Fruit fly (Drosophila melanogaster) whole organism, embryonic: ENCODE data around the gene mat.
A peak's percentile ranks its signal among the peaks of the same experiment; 100 is the strongest.

Experiments used
- Abd-B ChIP-seq: fragments of 200-800 bp; sonication (Bioruptor generic); optimal IDR thresholded peaks from 2 replicates; lab custom pipeline; 2018; ENCODE audit warnings: missing biosample characterization, mild to moderate bottlenecking, missing genetic modification characterization, moderate library complexity
- Asciz ChIP-seq: fragments of 200-800 bp; sonication (Bioruptor generic); optimal IDR thresholded peaks from 2 replicates; lab custom pipeline; 2017; ENCODE audit warnings: missing biosample characterization, mild to moderate bottlenecking, missing genetic modification characterization, missing genetic modification reagents
- Bteb2 ChIP-seq: fragments of 200-800 bp; sonication (Bioruptor generic); optimal IDR thresholded peaks from 2 replicates; lab custom pipeline; 2016; ENCODE audit warnings: missing biosample characterization, missing genetic modification characterization
- CG10147 ChIP-seq: fragments of 200-800 bp; sonication (Bioruptor generic); optimal IDR thresholded peaks from 2 replicates; lab custom pipeline; 2019; ENCODE audit warnings: missing biosample characterization, mild to moderate bottlenecking, missing genetic modification characterization, moderate library complexity
- CG10366 ChIP-seq: fragments of 200-800 bp; sonication (Bioruptor generic); IDR thresholded peaks from 2 replicates; pipeline ENCODE4 v1.3.6; 2022; ENCODE audit warnings: missing biosample characterization, missing genetic modification characterization
- CG11504 ChIP-seq: fragments of 200-800 bp; sonication (Bioruptor generic); optimal IDR thresholded peaks from 3 replicates; lab custom pipeline; 2019; ENCODE audit warnings: missing biosample characterization, mild to moderate bottlenecking, missing genetic modification characterization, moderate library complexity
- CG12104 ChIP-seq: fragments of 200-800 bp; sonication (Bioruptor generic); optimal IDR thresholded peaks from 3 replicates; lab custom pipeline; 2016; ENCODE audit warnings: missing biosample characterization, missing genetic modification characterization
- CG1233 ChIP-seq: fragments of 200-800 bp; sonication (Bioruptor generic); optimal IDR thresholded peaks from 4 replicates; lab custom pipeline; 2018; ENCODE audit warnings: missing biosample characterization, mild to moderate bottlenecking, missing genetic modification characterization
- CG12744 ChIP-seq: fragments of 200-800 bp; sonication (Bioruptor generic); optimal IDR thresholded peaks from 2 replicates; lab custom pipeline; 2016; ENCODE audit warnings: missing biosample characterization, missing genetic modification characterization
- CG13296 ChIP-seq: fragments of 200-800 bp; sonication (Bioruptor generic); optimal IDR thresholded peaks from 3 replicates; lab custom pipeline; 2018; ENCODE audit warnings: missing biosample characterization, mild to moderate bottlenecking, missing genetic modification characterization
- CG13424 ChIP-seq: fragments of 200-800 bp; sonication (Bioruptor generic); optimal IDR thresholded peaks from 2 replicates; lab custom pipeline; 2019; ENCODE audit warnings: missing biosample characterization, mild to moderate bottlenecking, missing genetic modification characterization, moderate library complexity
- CG14441 ChIP-seq: fragments of 200-800 bp; sonication (Bioruptor generic); IDR thresholded peaks from 2 replicates; pipeline ENCODE4 v1.3.6; 2022; ENCODE audit warnings: missing biosample characterization, missing genetic modification characterization
- CG14860 ChIP-seq: fragments of 200-800 bp; sonication (Bioruptor generic); IDR thresholded peaks from 3 replicates; pipeline ENCODE4 v1.3.6; 2022; ENCODE audit warnings: missing biosample characterization, missing genetic modification characterization; ENCODE audit not compliant: partially characterized antibody
- CG15011 ChIP-seq: fragments of 200-800 bp; sonication (Bioruptor generic); optimal IDR thresholded peaks from 3 replicates; lab custom pipeline; 2018; ENCODE audit warnings: missing biosample characterization, mild to moderate bottlenecking, missing genetic modification characterization
- CG17328 ChIP-seq: fragments of 200-800 bp; sonication (Bioruptor generic); IDR thresholded peaks from 2 replicates; pipeline ENCODE4 v1.3.6; 2022; ENCODE audit warnings: missing biosample characterization, missing genetic modification characterization
- CG18262 ChIP-seq: fragments of 200-800 bp; optimal IDR thresholded peaks from 3 replicates; lab custom pipeline; 2019; ENCODE audit warnings: missing biosample characterization, mild to moderate bottlenecking, missing genetic modification characterization, moderate library complexity
- CG18764 ChIP-seq: fragments of 200-800 bp; sonication (Bioruptor generic); optimal IDR thresholded peaks from 3 replicates; lab custom pipeline; 2016; ENCODE audit warnings: missing biosample characterization, missing genetic modification characterization
- CG3847 ChIP-seq: fragments of 200-800 bp; sonication (Bioruptor generic); IDR thresholded peaks from 2 replicates; pipeline ENCODE4 v1.3.6; 2022; ENCODE audit warnings: missing biosample characterization, missing genetic modification characterization
- CG4707 ChIP-seq: fragments of 200-800 bp; sonication (Bioruptor generic); optimal IDR thresholded peaks from 2 replicates; lab custom pipeline; 2018; ENCODE audit warnings: missing biosample characterization, mild to moderate bottlenecking, missing genetic modification characterization, moderate library complexity
- CG5245 ChIP-seq: fragments of 200-800 bp; sonication (Bioruptor generic); optimal IDR thresholded peaks from 3 replicates; lab custom pipeline; 2016; ENCODE audit warnings: missing biosample characterization, missing genetic modification characterization
- CG7271 ChIP-seq: fragments of 200-800 bp; sonication (Bioruptor generic); optimal IDR thresholded peaks from 2 replicates; lab custom pipeline; 2018; ENCODE audit warnings: missing biosample characterization, mild to moderate bottlenecking, missing genetic modification characterization, moderate library complexity
- CG8359 ChIP-seq: fragments of 200-800 bp; sonication (Bioruptor generic); optimal IDR thresholded peaks from 2 replicates; lab custom pipeline; 2017; ENCODE audit warnings: missing biosample characterization, mild to moderate bottlenecking, missing genetic modification characterization, borderline replicate concordance
- CG8478 ChIP-seq: fragments of >200 bp; optimal IDR thresholded peaks from 2 replicates; lab custom pipeline; 2018
- D ChIP-seq, 2 experiments: fragments of 200-800 bp in 1 of 2; fragments of >200 bp in 1 of 2; sonication (Bioruptor generic) in 1 of 2; optimal IDR thresholded peaks; 2 replicates in 1 of 2; 3 replicates in 1 of 2; lab custom pipeline; 2017; ENCODE audit warnings: mild to moderate bottlenecking in 1 of 2, missing biosample characterization in 1 of 2, missing genetic modification characterization in 1 of 2, missing genetic modification reagents in 1 of 2
- Fer2 ChIP-seq: fragments of 200-800 bp; sonication (Bioruptor generic); optimal IDR thresholded peaks from 2 replicates; lab custom pipeline; 2018; ENCODE audit warnings: missing biosample characterization, mild to moderate bottlenecking, missing genetic modification characterization, moderate library complexity
- Hr51 ChIP-seq, 2 experiments: fragments of 200-800 bp; sonication (Bioruptor generic); optimal IDR thresholded peaks; 2 replicates in 1 of 2; 3 replicates in 1 of 2; lab custom pipeline; 2016 to 2018; ENCODE audit warnings: missing biosample characterization in 2 of 2, missing genetic modification characterization in 2 of 2, mild to moderate bottlenecking in 1 of 2, moderate library complexity in 1 of 2
- Max ChIP-seq: fragments of 200-800 bp; sonication (Bioruptor generic); optimal IDR thresholded peaks from 2 replicates; lab custom pipeline; 2016; ENCODE audit warnings: missing biosample characterization, mild to moderate bottlenecking, missing genetic modification characterization
- Mes4 ChIP-seq: fragments of 200-800 bp; sonication (Bioruptor generic); optimal IDR thresholded peaks from 2 replicates; lab custom pipeline; 2016; ENCODE audit warnings: missing biosample characterization, missing genetic modification characterization
- NfI ChIP-seq: fragments of 200-800 bp; sonication (Bioruptor generic); optimal IDR thresholded peaks from 3 replicates; lab custom pipeline; 2018; ENCODE audit warnings: missing biosample characterization, mild to moderate bottlenecking, missing genetic modification characterization, moderate library complexity
- PHDP ChIP-seq: fragments of 200-800 bp; sonication (Bioruptor generic); optimal IDR thresholded peaks from 3 replicates; lab custom pipeline; 2018; ENCODE audit warnings: missing biosample characterization, mild to moderate bottlenecking, missing genetic modification characterization, moderate library complexity
- al ChIP-seq: fragments of 200-800 bp; sonication (Bioruptor generic); IDR thresholded peaks from 2 replicates; pipeline ENCODE4 v1.3.6; 2022; ENCODE audit warnings: missing biosample characterization, missing genetic modification characterization
- ara ChIP-seq: fragments of 200-800 bp; sonication (Bioruptor generic); IDR thresholded peaks from 2 replicates; pipeline ENCODE4 v1.3.6; 2022; ENCODE audit warnings: missing biosample characterization, missing genetic modification characterization
- ase ChIP-seq: fragments of 200-800 bp; sonication (Bioruptor generic); IDR thresholded peaks from 3 replicates; pipeline ENCODE4 v1.3.6; 2022; ENCODE audit warnings: missing biosample characterization, missing genetic modification characterization
- ato ChIP-seq: fragments of 200-800 bp; sonication (Bioruptor generic); IDR thresholded peaks from 2 replicates; pipeline ENCODE4 v1.3.6; 2022; ENCODE audit warnings: missing biosample characterization, missing genetic modification characterization; ENCODE audit not compliant: partially characterized antibody
- cad ChIP-seq: fragments of >200 bp; optimal IDR thresholded peaks from 2 replicates; lab custom pipeline; 2017; ENCODE audit warnings: missing biosample characterization, missing genetic modification characterization
- cato ChIP-seq: fragments of 200-800 bp; sonication (Bioruptor generic); optimal IDR thresholded peaks from 2 replicates; lab custom pipeline; 2016; ENCODE audit warnings: missing biosample characterization, missing genetic modification characterization, borderline replicate concordance
- chn ChIP-seq: fragments of 200-800 bp; sonication (Bioruptor generic); optimal IDR thresholded peaks from 2 replicates; lab custom pipeline; 2016; ENCODE audit warnings: missing biosample characterization, missing genetic modification characterization
- croc ChIP-seq: fragments of 200-800 bp; sonication (Bioruptor generic); conservative IDR thresholded peaks from 3 replicates; pipeline ENCODE4 v1.3.6; 2022; ENCODE audit warnings: missing biosample characterization, missing genetic modification characterization
- esg ChIP-seq: fragments of 200-800 bp; sonication (Bioruptor generic); conservative IDR thresholded peaks from 2 replicates; pipeline ENCODE4 v1.3.6; 2022; ENCODE audit warnings: missing biosample characterization, missing genetic modification characterization
- fd64A ChIP-seq: fragments of 200-800 bp; sonication (Bioruptor generic); optimal IDR thresholded peaks from 3 replicates; lab custom pipeline; 2018; ENCODE audit warnings: missing biosample characterization, mild to moderate bottlenecking, missing genetic modification characterization
- gfzf ChIP-seq: fragments of 200-800 bp; sonication (Bioruptor generic); optimal IDR thresholded peaks from 2 replicates; lab custom pipeline; 2016; ENCODE audit warnings: missing biosample characterization, mild to moderate bottlenecking, missing genetic modification characterization, moderate library complexity
- inv ChIP-seq: fragments of 200-800 bp; sonication (Bioruptor generic); IDR thresholded peaks from 2 replicates; pipeline ENCODE4 v1.3.6; 2022; ENCODE audit warnings: missing biosample characterization, missing genetic modification characterization; ENCODE audit not compliant: partially characterized antibody
- lbe ChIP-seq: fragments of 200-800 bp; sonication (Bioruptor generic); optimal IDR thresholded peaks from 2 replicates; lab custom pipeline; 2016; ENCODE audit warnings: missing biosample characterization, mild to moderate bottlenecking, missing genetic modification characterization
- nau ChIP-seq: fragments of 200-800 bp; sonication (Bioruptor generic); optimal IDR thresholded peaks from 3 replicates; lab custom pipeline; 2017; ENCODE audit warnings: missing biosample characterization, mild to moderate bottlenecking, missing genetic modification characterization, missing genetic modification reagents
- otp ChIP-seq: fragments of 200-800 bp; sonication (Bioruptor generic); IDR thresholded peaks from 3 replicates; pipeline ENCODE4, ENCODE4 v1.3.6; 2022; ENCODE audit warnings: missing biosample characterization, missing genetic modification characterization
- schlank ChIP-seq: fragments of 200-800 bp; sonication (Bioruptor generic); optimal IDR thresholded peaks from 2 replicates; lab custom pipeline; 2018; ENCODE audit warnings: missing biosample characterization, mild to moderate bottlenecking, missing genetic modification characterization
- slbo ChIP-seq: fragments of 200-800 bp; sonication (Bioruptor generic); IDR thresholded peaks from 2 replicates; pipeline ENCODE4 v1.3.6; 2022; ENCODE audit warnings: missing biosample characterization, missing genetic modification characterization
- sr ChIP-seq: fragments of 200-800 bp; sonication (Bioruptor generic); IDR thresholded peaks from 3 replicates; pipeline ENCODE4 v1.3.6; 2022; ENCODE audit warnings: missing biosample characterization, missing genetic modification characterization
- tx ChIP-seq: fragments of 200-800 bp; sonication (Bioruptor generic); optimal IDR thresholded peaks from 2 replicates; lab custom pipeline; 2016; ENCODE audit warnings: missing biosample characterization, missing genetic modification characterization

The mat gene

dm6 chr3L:895314-895980 is 7.3 kb upstream of the mat start, which contains the start of gene CG34056 (continued):
- TF ChIP-seq CG8478 (lab: Kevin White, UChicago) = no peak
- peak; percentile 90 for TF ChIP-seq al (GFP tag; lab: Robert Waterston, UW)
- TF ChIP-seq CG1233 (GFP tag; lab: Kevin White, UChicago) = peak; percentile 93
- peak; percentile 89 for TF ChIP-seq sr (GFP tag; lab: Robert Waterston, UW)
- TF ChIP-seq Asciz = peak; percentile 94
- TF ChIP-seq Mes4 (GFP tag; lab: Kevin White, UChicago) = peak; percentile 44
- peak; percentile 95 for TF ChIP-seq CG11504 (tag; lab: Kevin White, UChicago)
- TF ChIP-seq schlank (tag; lab: Kevin White, UChicago) = peak; percentile 49
- TF ChIP-seq gfzf (GFP tag; lab: Kevin White, UChicago) = no peak
- TF ChIP-seq esg = peak; percentile 92
- TF ChIP-seq CG13296 (GFP tag; lab: Kevin White, UChicago) = peak; percentile 95
- TF ChIP-seq lbe (GFP tag; lab: Kevin White, UChicago) = peak; percentile 97
- peak; percentile 83 for TF ChIP-seq croc
- peak; percentile 90 for TF ChIP-seq otp
- TF ChIP-seq CG10147 = peak; percentile 95
- TF ChIP-seq CG8359 = peak; percentile 82
- peak; percentile 94 for TF ChIP-seq CG10366 (GFP tag; lab: Robert Waterston, UW)
- peak; percentile 96 for TF ChIP-seq ara
- TF ChIP-seq CG5245 (GFP tag; lab: Kevin White, UChicago) = peak; percentile 92
- peak; percentile 93 for TF ChIP-seq CG18262 (tag; lab: Kevin White, UChicago)
- peak; percentile 74 for TF ChIP-seq CG4707
- TF ChIP-seq CG15011 (GFP tag; lab: Kevin White, UChicago) = peak; percentile 87
- TF ChIP-seq CG13424 = peak; percentile 90
- peak; percentile 92 for TF ChIP-seq CG17328
- TF ChIP-seq Fer2 (tag; lab: Kevin White, UChicago) = peak; percentile 83
- peak; percentile 47 to 92 for TF ChIP-seq Hr51 (GFP tag; optimal IDR thresholded peaks at IDR 0.05; lab: Kevin White, UChicago)
- no peak for TF ChIP-seq cad (GFP tag; lab: Kevin White, UChicago)
- peak; percentile 90 for TF ChIP-seq ase
- TF ChIP-seq CG18764 (GFP tag; lab: Kevin White, UChicago) = peak; percentile 91
- TF ChIP-seq CG14441 (GFP tag; lab: Robert Waterston, UW) = peak; percentile 95
- no peak for TF ChIP-seq ato (GFP tag; lab: Robert Waterston, UW)
- TF ChIP-seq CG7271 (tag; lab: Kevin White, UChicago) = peak; percentile 66
- TF ChIP-seq Bteb2 (GFP tag; lab: Kevin White, UChicago) = peak; percentile 74
- TF ChIP-seq PHDP (tag; lab: Kevin White, UChicago) = peak; percentile 91
- peak; percentile 80 for TF ChIP-seq fd64A (GFP tag; lab: Kevin White, UChicago)
- TF ChIP-seq D (optimal IDR thresholded peaks at IDR 0.05; lab: Kevin White, UChicago) = no peak
- peak; percentile 91 for TF ChIP-seq D (GFP tag; optimal IDR thresholded peaks at IDR 0.05; lab: Kevin White, UChicago)
- TF ChIP-seq Abd-B (GFP tag; lab: Kevin White, UChicago) = peak; percentile 78
- peak; percentile 89 for TF ChIP-seq nau
- TF ChIP-seq CG12744 (GFP tag; lab: Kevin White, UChicago) = peak; percentile 57
- TF ChIP-seq NfI = peak; percentile 81
- TF ChIP-seq CG3847 = peak; percentile 85
- peak; percentile 64 for TF ChIP-seq chn
- TF ChIP-seq CG14860 (GFP tag; lab: Robert Waterston, UW) = no peak
- TF ChIP-seq CG12104 (GFP tag; lab: Kevin White, UChicago) = peak; percentile 89
- TF ChIP-seq cato = peak; percentile 55
- no peak for TF ChIP-seq inv
- TF ChIP-seq slbo (GFP tag; lab: Robert Waterston, UW) = peak; percentile 90
- TF ChIP-seq Max (GFP tag; lab: Kevin White, UChicago) = peak; percentile 92
- TF ChIP-seq tx = peak; percentile 28
